Fruit fly (Drosophila melanogaster) whole organism, prepupa: ENCODE results near the gene Zmynd8.
A peak's percentile ranks its signal among the peaks of the same experiment; 100 is the strongest.

Experiments used
- Blimp-1 ChIP-seq: fragments of 200-800 bp; sonication (Bioruptor generic); optimal IDR thresholded peaks from 3 replicates; lab custom pipeline; 2017; ENCODE audit warnings: missing biosample characterization, missing genetic modification characterization, mild to moderate bottlenecking, moderate library complexity, missing genetic modification reagents
- CG10669 ChIP-seq: fragments of 200-800 bp; sonication (Bioruptor generic); optimal IDR thresholded peaks from 3 replicates; lab custom pipeline; 2018; ENCODE audit warnings: missing biosample characterization, mild to moderate bottlenecking, missing genetic modification characterization, moderate library complexity
- CG11902 ChIP-seq: fragments of 200-800 bp; sonication (Bioruptor generic); optimal IDR thresholded peaks from 3 replicates; lab custom pipeline; 2016; ENCODE audit warnings: missing biosample characterization, missing genetic modification characterization
- CG1621 ChIP-seq: fragments of 200-800 bp; sonication (Bioruptor generic); optimal IDR thresholded peaks from 3 replicates; lab custom pipeline; 2018; ENCODE audit warnings: missing biosample characterization, mild to moderate bottlenecking, missing genetic modification characterization
- CG3032 ChIP-seq: fragments of 200-800 bp; optimal IDR thresholded peaks from 2 replicates; lab custom pipeline; 2019; ENCODE audit warnings: missing biosample characterization, mild to moderate bottlenecking, missing genetic modification characterization, moderate library complexity
- CG31627 ChIP-seq: fragments of 200-800 bp; sonication (Bioruptor generic); optimal IDR thresholded peaks from 3 replicates; lab custom pipeline; 2016; ENCODE audit warnings: missing biosample characterization, missing genetic modification characterization
- CG32006 ChIP-seq: fragments of 200-800 bp; sonication (Bioruptor generic); optimal IDR thresholded peaks from 3 replicates; lab custom pipeline; 2017; ENCODE audit warnings: missing biosample characterization, mild to moderate bottlenecking, missing genetic modification characterization
- CG34406 ChIP-seq: fragments of 200-800 bp; sonication (Bioruptor generic); optimal IDR thresholded peaks from 3 replicates; lab custom pipeline; 2016; ENCODE audit warnings: missing biosample characterization, missing genetic modification characterization
- CG3919 ChIP-seq: fragments of 200-800 bp; sonication (Bioruptor generic); optimal IDR thresholded peaks from 3 replicates; lab custom pipeline; 2016; ENCODE audit warnings: missing biosample characterization, missing genetic modification characterization
- CG6163 ChIP-seq: fragments of 200-800 bp; sonication (Bioruptor generic); IDR thresholded peaks from 3 replicates; pipeline ENCODE4 v1.3.6; 2022; ENCODE audit warnings: missing biosample characterization, missing genetic modification characterization
- CG6276 ChIP-seq: fragments of 200-800 bp; sonication (Bioruptor generic); optimal IDR thresholded peaks from 2 replicates; lab custom pipeline; 2017; ENCODE audit warnings: missing biosample characterization, mild to moderate bottlenecking, missing genetic modification characterization
- CG6792 ChIP-seq: fragments of 200-800 bp; sonication (Bioruptor generic); optimal IDR thresholded peaks from 3 replicates; lab custom pipeline; 2016; ENCODE audit warnings: missing biosample characterization, missing genetic modification characterization
- CG6808 ChIP-seq: fragments of 200-800 bp; sonication (Bioruptor generic); optimal IDR thresholded peaks from 3 replicates; lab custom pipeline; 2017; ENCODE audit warnings: missing biosample characterization, missing genetic modification characterization, mild to moderate bottlenecking, moderate library complexity, missing genetic modification reagents
- CG6854 ChIP-seq: fragments of 200-800 bp; sonication (Bioruptor generic); optimal IDR thresholded peaks from 2 replicates; lab custom pipeline; 2017; ENCODE audit warnings: missing biosample characterization, mild to moderate bottlenecking, missing genetic modification characterization
- CG7368 ChIP-seq: fragments of 200-800 bp; sonication (Bioruptor generic); optimal IDR thresholded peaks from 3 replicates; lab custom pipeline; 2016; ENCODE audit warnings: missing biosample characterization, missing genetic modification characterization
- CG8119 ChIP-seq: fragments of 200-800 bp; sonication (Bioruptor generic); IDR thresholded peaks from 3 replicates; pipeline ENCODE4 v1.3.6; 2022; ENCODE audit warnings: missing biosample characterization, missing genetic modification characterization
- CG8632 ChIP-seq: fragments of 200-800 bp; sonication (Bioruptor generic); optimal IDR thresholded peaks from 3 replicates; lab custom pipeline; 2016; ENCODE audit warnings: missing biosample characterization, missing genetic modification characterization
- CG9139 ChIP-seq: fragments of 200-800 bp; sonication (Bioruptor generic); optimal IDR thresholded peaks from 3 replicates; lab custom pipeline; 2017; ENCODE audit warnings: missing biosample characterization, mild to moderate bottlenecking, missing genetic modification characterization
- Eip75B ChIP-seq: fragments of 200-800 bp; sonication (Bioruptor generic); optimal IDR thresholded peaks from 3 replicates; lab custom pipeline; 2016; ENCODE audit warnings: missing biosample characterization, missing genetic modification characterization
- Eip78C ChIP-seq: fragments of 200-800 bp; sonication (Bioruptor generic); peaks from one replicate; lab custom pipeline; 2016; ENCODE audit warnings: missing biosample characterization, missing genetic modification characterization
- Ets21C ChIP-seq: fragments of 200-800 bp; sonication (Bioruptor generic); optimal IDR thresholded peaks from 3 replicates; lab custom pipeline; 2016; ENCODE audit warnings: missing biosample characterization, missing genetic modification characterization
- Gug ChIP-seq: fragments of 200-800 bp; sonication (Bioruptor generic); IDR thresholded peaks from 2 replicates; pipeline ENCODE4 v1.3.6; 2022; ENCODE audit warnings: missing biosample characterization, missing genetic modification characterization
- Hr38 ChIP-seq: sonication (Bioruptor generic); optimal IDR thresholded peaks from 2 replicates; lab custom pipeline; 2016; ENCODE audit warnings: missing biosample characterization, missing genetic modification characterization
- Hr39 ChIP-seq: fragments of 200-800 bp; sonication (Bioruptor generic); optimal IDR thresholded peaks from 2 replicates; lab custom pipeline; 2016; ENCODE audit warnings: missing biosample characterization, missing genetic modification characterization
- Lpt ChIP-seq: fragments of 200-800 bp; sonication (Bioruptor generic); optimal IDR thresholded peaks from 3 replicates; lab custom pipeline; 2016; ENCODE audit warnings: missing biosample characterization, missing genetic modification characterization
- Met ChIP-seq: fragments of 200-800 bp; sonication (Bioruptor generic); optimal IDR thresholded peaks from 3 replicates; lab custom pipeline; 2016; ENCODE audit warnings: missing biosample characterization, missing genetic modification characterization
- OdsH ChIP-seq: fragments of 200-800 bp; sonication (Bioruptor generic); optimal IDR thresholded peaks from 3 replicates; lab custom pipeline; 2016; ENCODE audit warnings: missing biosample characterization, missing genetic modification characterization
- Smox ChIP-seq: fragments of 200-800 bp; sonication (Bioruptor generic); optimal IDR thresholded peaks from 3 replicates; lab custom pipeline; 2016; ENCODE audit warnings: missing biosample characterization, missing genetic modification characterization
- Sox102F ChIP-seq: fragments of 200-800 bp; sonication (Bioruptor generic); optimal IDR thresholded peaks from 2 replicates; lab custom pipeline; 2016; ENCODE audit warnings: missing biosample characterization, mild to moderate bottlenecking, missing genetic modification characterization
- Sox14 ChIP-seq: fragments of 200-800 bp; sonication (Bioruptor generic); optimal IDR thresholded peaks from 3 replicates; lab custom pipeline; 2016; ENCODE audit warnings: missing biosample characterization, missing genetic modification characterization
- Sox15 ChIP-seq: fragments of 200-800 bp; sonication (Bioruptor generic); optimal IDR thresholded peaks from 3 replicates; lab custom pipeline; 2016; ENCODE audit warnings: missing biosample characterization, missing genetic modification characterization
- acj6 ChIP-seq: fragments of 200-800 bp; sonication (Bioruptor generic); optimal IDR thresholded peaks from 3 replicates; lab custom pipeline; 2016; ENCODE audit warnings: missing biosample characterization, missing genetic modification characterization
- dac ChIP-seq: fragments of 200-800 bp; sonication (Bioruptor generic); optimal IDR thresholded peaks from 2 replicates; lab custom pipeline; 2017; ENCODE audit warnings: missing biosample characterization, mild to moderate bottlenecking, missing genetic modification characterization
- dsx ChIP-seq: fragments of 200-800 bp; optimal IDR thresholded peaks from 3 replicates; lab custom pipeline; 2019; ENCODE audit warnings: missing biosample characterization, mild to moderate bottlenecking, missing genetic modification characterization, moderate library complexity; ENCODE audit not compliant: poor library complexity, severe bottlenecking
- eg ChIP-seq: fragments of 200-800 bp; sonication (Bioruptor generic); IDR thresholded peaks from 3 replicates; pipeline ENCODE4 v1.3.6; 2022; ENCODE audit warnings: missing biosample characterization, missing genetic modification characterization
- esn ChIP-seq: fragments of 200-800 bp; sonication (Bioruptor generic); optimal IDR thresholded peaks from 2 replicates; lab custom pipeline; 2016; ENCODE audit warnings: missing biosample characterization, mild to moderate bottlenecking, missing genetic modification characterization, moderate library complexity
- fkh ChIP-seq: fragments of 200-800 bp; sonication (Bioruptor generic); optimal IDR thresholded peaks from 3 replicates; lab custom pipeline; 2017; ENCODE audit warnings: missing biosample characterization, mild to moderate bottlenecking, missing genetic modification characterization, moderate library complexity
- net ChIP-seq: fragments of 200-800 bp; sonication (Bioruptor generic); optimal IDR thresholded peaks from 3 replicates; lab custom pipeline; 2016; ENCODE audit warnings: missing biosample characterization, missing genetic modification characterization
- pdm3 ChIP-seq: fragments of 200-800 bp; sonication (Bioruptor generic); optimal IDR thresholded peaks from 3 replicates; lab custom pipeline; 2016; ENCODE audit warnings: missing biosample characterization, missing genetic modification characterization
- spab ChIP-seq: fragments of 200-800 bp; sonication (Bioruptor generic); optimal IDR thresholded peaks from 2 replicates; lab custom pipeline; 2017; ENCODE audit warnings: missing biosample characterization, mild to moderate bottlenecking, missing genetic modification characterization, missing genetic modification reagents
- ss ChIP-seq, 2 experiments: fragments of 200-800 bp; sonication (Bioruptor generic); optimal IDR thresholded peaks; 2 replicates in 1 of 2; 3 replicates in 1 of 2; lab custom pipeline; 2017 to 2018; ENCODE audit warnings: mild to moderate bottlenecking in 2 of 2, missing biosample characterization in 2 of 2, missing genetic modification characterization in 2 of 2, moderate library complexity in 1 of 2
- svp ChIP-seq: fragments of 200-800 bp; sonication (Bioruptor generic); peaks from one replicate; lab custom pipeline; 2016; ENCODE audit warnings: missing biosample characterization, missing genetic modification characterization
- topi ChIP-seq: fragments of 200-800 bp; sonication (Bioruptor generic); optimal IDR thresholded peaks from 3 replicates; lab custom pipeline; 2016; ENCODE audit warnings: missing biosample characterization, missing genetic modification characterization
- vri ChIP-seq: fragments of 200-800 bp; sonication (Bioruptor generic); optimal IDR thresholded peaks from 3 replicates; lab custom pipeline; 2016; ENCODE audit warnings: missing biosample characterization, mild to moderate bottlenecking, missing genetic modification characterization

Zmynd8 gene

dm6 chr3R:31712585-31712984 lies 43.3 kb downstream of the Zmynd8 start (continued):
- peak; percentile 44; the same call in 2 of the 3 replicates for TF ChIP-seq CG8119 (GFP tag; lab: Robert Waterston, UW)
- peak; percentile 41 for TF ChIP-seq dac (GFP tag; lab: Kevin White, UChicago)
- TF ChIP-seq CG7368 (GFP tag; lab: Kevin White, UChicago) = no peak
- peak; percentile 14 for TF ChIP-seq OdsH (GFP tag; lab: Kevin White, UChicago)
- TF ChIP-seq CG31627 (GFP tag; lab: Kevin White, UChicago) = peak; percentile 27
- TF ChIP-seq Lpt (GFP tag; lab: Kevin White, UChicago) = no peak
- TF ChIP-seq CG34406 (GFP tag; lab: Kevin White, UChicago) = no peak
- peak; percentile 35 for TF ChIP-seq svp (GFP tag; lab: Kevin White, UChicago)
- peak; percentile 9 for TF ChIP-seq pdm3
- TF ChIP-seq CG6163 (GFP tag; lab: Robert Waterston, UW) = peak; percentile 34; the same call in 2 of the 3 replicates

- peak; percentile 100 for TF ChIP-seq svp (GFP tag; lab: Kevin White, UChicago)
- peak; percentile 49; the same call in 2 of the 3 replicates for TF ChIP-seq CG6163 (GFP tag; lab: Robert Waterston, UW)
- TF ChIP-seq topi (GFP tag; lab: Kevin White, UChicago) = peak; percentile 2
- TF ChIP-seq net (GFP tag; lab: Kevin White, UChicago) = no peak
- TF ChIP-seq CG3032 (tag; lab: Kevin White, UChicago) = peak; percentile 7
- peak; percentile 9 for TF ChIP-seq Smox (GFP tag; lab: Kevin White, UChicago)
- TF ChIP-seq Blimp-1 (GFP tag; lab: Kevin White, UChicago) = peak; percentile 12
- TF ChIP-seq Lpt (GFP tag; lab: Kevin White, UChicago) = peak; percentile 11
- TF ChIP-seq CG9139 (GFP tag; lab: Kevin White, UChicago) = peak; percentile 56
- TF ChIP-seq CG6792 = peak; percentile 6
- peak; percentile 13 for TF ChIP-seq CG8632 (GFP tag; lab: Kevin White, UChicago)
- TF ChIP-seq fkh = peak; percentile 13
- no peak for TF ChIP-seq OdsH (GFP tag; lab: Kevin White, UChicago)
- no peak for TF ChIP-seq CG32006 (GFP tag; lab: Kevin White, UChicago)
- peak; percentile 2 for TF ChIP-seq Sox14
- TF ChIP-seq acj6 (GFP tag; lab: Kevin White, UChicago) = no peak
- TF ChIP-seq CG6808 (GFP tag; lab: Kevin White, UChicago) = peak; percentile 20
- peak; percentile 2 for TF ChIP-seq spab
- TF ChIP-seq CG6854 = peak; percentile 43
- no peak for TF ChIP-seq CG11902 (GFP tag; lab: Kevin White, UChicago)
- peak; percentile 100 for TF ChIP-seq vri (GFP tag; lab: Kevin White, UChicago)
- TF ChIP-seq Hr38 (GFP tag; lab: Kevin White, UChicago) = no peak
- no peak for TF ChIP-seq Gug (GFP tag; lab: Robert Waterston, UW)
- peak; percentile 22 for TF ChIP-seq Met
- TF ChIP-seq Ets21C (GFP tag; lab: Kevin White, UChicago) = no peak
- peak; percentile 11 for TF ChIP-seq esn (GFP tag; lab: Kevin White, UChicago)
- TF ChIP-seq CG3919 (GFP tag; lab: Kevin White, UChicago) = peak; percentile 10
- no peak for TF ChIP-seq CG8119 (GFP tag; lab: Robert Waterston, UW)
- TF ChIP-seq CG6276 (GFP tag; lab: Kevin White, UChicago) = peak; percentile 21
- TF ChIP-seq Sox15 = no peak
- peak; percentile 77 for TF ChIP-seq Eip78C (GFP tag; lab: Kevin White, UChicago)
- peak; percentile 17; the same call in 1 of the 3 replicates for TF ChIP-seq eg (GFP tag; lab: Robert Waterston, UW)
- TF ChIP-seq CG10669 (GFP tag; lab: Kevin White, UChicago) = no peak
- TF ChIP-seq ss (GFP tag; optimal IDR thresholded peaks at IDR 0.05; lab: Kevin White, UChicago) = peak; percentile 17 to 43
- peak; percentile 63 for TF ChIP-seq Sox102F (GFP tag; lab: Kevin White, UChicago)
- peak; percentile 75 for TF ChIP-seq Eip75B
- peak; percentile 36 for TF ChIP-seq CG1621 (tag; lab: Kevin White, UChicago)
- TF ChIP-seq Hr39 (GFP tag; lab: Kevin White, UChicago) = no peak
- TF ChIP-seq dsx = peak; percentile 81
Observed at dm6 chr3R:31713306-31714123, 44.2 kb downstream of the Zmynd8 start, which contains the start of gene ttk. Gene ttk (plus strand): TSS chr3R:31713867.
